Fruit fly (Drosophila melanogaster) whole organism, embryonic: ENCODE results near the gene CG15431.

Experiments used
- CG10979 ChIP-seq: fragments of 200-800 bp; sonication (Bioruptor generic); optimal IDR thresholded peaks from 2 replicates; lab custom pipeline; 2018; ENCODE audit warnings: missing biosample characterization, mild to moderate bottlenecking, missing genetic modification characterization, moderate library complexity
- CG11247 ChIP-seq: fragments of 200-800 bp; sonication (Bioruptor generic); IDR thresholded peaks from 2 replicates; pipeline ENCODE4 v1.3.6; 2022; ENCODE audit warnings: missing biosample characterization, missing genetic modification characterization
- CG11398 ChIP-seq: fragments of 200-800 bp; sonication (Bioruptor generic); optimal IDR thresholded peaks from 2 replicates; lab custom pipeline; 2016; ENCODE audit warnings: missing biosample characterization, missing genetic modification characterization
- CG11560 ChIP-seq: fragments of 200-800 bp; sonication (Bioruptor generic); IDR thresholded peaks from 3 replicates; pipeline ENCODE4 v1.3.6; 2022; ENCODE audit warnings: missing biosample characterization, missing genetic modification characterization
- CG12104 ChIP-seq: fragments of 200-800 bp; sonication (Bioruptor generic); optimal IDR thresholded peaks from 3 replicates; lab custom pipeline; 2016; ENCODE audit warnings: missing biosample characterization, missing genetic modification characterization
- CG14710 ChIP-seq: fragments of 200-800 bp; sonication (Bioruptor generic); optimal IDR thresholded peaks from 3 replicates; lab custom pipeline; 2019; ENCODE audit warnings: missing biosample characterization, mild to moderate bottlenecking, missing genetic modification characterization, moderate library complexity
- CG15514 ChIP-seq: fragments of 200-800 bp; sonication (Bioruptor generic); optimal IDR thresholded peaks from 3 replicates; lab custom pipeline; 2017; ENCODE audit warnings: missing biosample characterization, missing genetic modification characterization, mild to moderate bottlenecking, moderate library complexity, missing genetic modification reagents
- CG17328 ChIP-seq: fragments of 200-800 bp; sonication (Bioruptor generic); IDR thresholded peaks from 2 replicates; pipeline ENCODE4 v1.3.6; 2022; ENCODE audit warnings: missing biosample characterization, missing genetic modification characterization
- CG1792 ChIP-seq: fragments of 200-800 bp; sonication (Bioruptor generic); optimal IDR thresholded peaks from 2 replicates; lab custom pipeline; 2016; ENCODE audit warnings: missing biosample characterization, missing genetic modification characterization
- CG33213 ChIP-seq: fragments of 200-800 bp; sonication (Bioruptor generic); optimal IDR thresholded peaks from 3 replicates; lab custom pipeline; 2016; ENCODE audit warnings: missing biosample characterization, missing genetic modification characterization
- CG33557 ChIP-seq: fragments of 200-800 bp; sonication (Bioruptor generic); optimal IDR thresholded peaks from 2 replicates; lab custom pipeline; 2019; ENCODE audit warnings: missing biosample characterization, mild to moderate bottlenecking, missing genetic modification characterization, moderate library complexity
- CG6683 ChIP-seq: fragments of 200-800 bp; sonication (Bioruptor generic); optimal IDR thresholded peaks from 2 replicates; lab custom pipeline; 2017; ENCODE audit warnings: missing biosample characterization, mild to moderate bottlenecking, missing genetic modification characterization, missing genetic modification reagents
- CG6689 ChIP-seq: fragments of 200-800 bp; sonication (Bioruptor generic); IDR thresholded peaks from 2 replicates; pipeline ENCODE4 v1.3.6; 2022; ENCODE audit warnings: missing biosample characterization, missing genetic modification characterization
- CG6813 ChIP-seq: fragments of 200-800 bp; sonication (Bioruptor generic); optimal IDR thresholded peaks from 2 replicates; lab custom pipeline; 2017; ENCODE audit warnings: missing biosample characterization, missing genetic modification characterization, mild to moderate bottlenecking, moderate library complexity, missing genetic modification reagents
- CG6854 ChIP-seq: fragments of 200-800 bp; sonication (Bioruptor generic); optimal IDR thresholded peaks from 3 replicates; lab custom pipeline; 2017; ENCODE audit warnings: missing biosample characterization, mild to moderate bottlenecking, missing genetic modification characterization
- CG8281 ChIP-seq: fragments of 200-800 bp; sonication (Bioruptor generic); optimal IDR thresholded peaks from 2 replicates; lab custom pipeline; 2018; ENCODE audit warnings: missing biosample characterization, mild to moderate bottlenecking, missing genetic modification characterization, moderate library complexity
- CG8388 ChIP-seq: fragments of 200-800 bp; sonication (Bioruptor generic); optimal IDR thresholded peaks from 2 replicates; lab custom pipeline; 2019; ENCODE audit warnings: missing biosample characterization, mild to moderate bottlenecking, missing genetic modification characterization, moderate library complexity
- CG9215 ChIP-seq: fragments of 200-800 bp; sonication (Bioruptor generic); IDR thresholded peaks from 2 replicates; pipeline ENCODE4 v1.3.6; 2022; ENCODE audit warnings: missing biosample characterization, missing genetic modification characterization
- CG9932 ChIP-seq: fragments of 200-800 bp; sonication (Bioruptor generic); IDR thresholded peaks from 2 replicates; pipeline ENCODE4 v1.3.6; 2022; ENCODE audit warnings: missing biosample characterization, missing genetic modification characterization
- CTCF ChIP-seq: fragments of 200-800 bp; sonication (Bioruptor generic); optimal IDR thresholded peaks from 2 replicates; lab custom pipeline; 2017; ENCODE audit warnings: missing biosample characterization, mild to moderate bottlenecking, missing genetic modification characterization, moderate library complexity
- Chrac-16 ChIP-seq: fragments of 200-800 bp; sonication (Bioruptor generic); optimal IDR thresholded peaks from 3 replicates; lab custom pipeline; 2016; ENCODE audit warnings: missing biosample characterization, missing genetic modification characterization
- D ChIP-seq, 2 experiments: fragments of 200-800 bp in 1 of 2; fragments of >200 bp in 1 of 2; sonication (Bioruptor generic) in 1 of 2; optimal IDR thresholded peaks; 2 replicates in 1 of 2; 3 replicates in 1 of 2; lab custom pipeline; 2017; ENCODE audit warnings: mild to moderate bottlenecking in 1 of 2, missing biosample characterization in 1 of 2, missing genetic modification characterization in 1 of 2, missing genetic modification reagents in 1 of 2
- Drgx ChIP-seq: fragments of 200-800 bp; sonication (Bioruptor generic); IDR thresholded peaks from 2 replicates; pipeline ENCODE4 v1.3.6; 2022; ENCODE audit warnings: missing biosample characterization, missing genetic modification characterization
- Fer3 ChIP-seq: fragments of 200-800 bp; sonication (Bioruptor generic); optimal IDR thresholded peaks from 2 replicates; lab custom pipeline; 2018; ENCODE audit warnings: missing biosample characterization, mild to moderate bottlenecking, missing genetic modification characterization, moderate library complexity
- Kr ChIP-seq: fragments of 200-800 bp; sonication (Bioruptor generic); optimal IDR thresholded peaks from 2 replicates; lab custom pipeline; 2017; ENCODE audit warnings: missing biosample characterization, mild to moderate bottlenecking, missing genetic modification characterization
- MTF-1 ChIP-seq: fragments of 200-800 bp; sonication (Bioruptor generic); optimal IDR thresholded peaks from 2 replicates; lab custom pipeline; 2018; ENCODE audit warnings: missing biosample characterization, mild to moderate bottlenecking, missing genetic modification characterization, borderline replicate concordance
- Nf-YB ChIP-seq: fragments of 200-800 bp; sonication (Bioruptor generic); optimal IDR thresholded peaks from 3 replicates; lab custom pipeline; 2019; ENCODE audit warnings: missing biosample characterization, mild to moderate bottlenecking, missing genetic modification characterization, moderate library complexity
- Sry-δ ChIP-seq: fragments of 200-800 bp; sonication (Bioruptor generic); optimal IDR thresholded peaks from 2 replicates; lab custom pipeline; 2016; ENCODE audit warnings: missing biosample characterization, missing genetic modification characterization
- YL-1 ChIP-seq: fragments of 200-800 bp; sonication (Bioruptor generic); optimal IDR thresholded peaks from 3 replicates; lab custom pipeline; 2017; ENCODE audit warnings: missing biosample characterization, mild to moderate bottlenecking, missing genetic modification characterization
- cas ChIP-seq: fragments of 200-800 bp; sonication (Bioruptor generic); IDR thresholded peaks from 2 replicates; pipeline ENCODE4 v1.3.6; 2022; ENCODE audit warnings: missing biosample characterization, missing genetic modification characterization
- chm ChIP-seq: fragments of 200-800 bp; sonication (Bioruptor generic); IDR thresholded peaks from 2 replicates; pipeline ENCODE4 v1.3.6; 2022; ENCODE audit warnings: missing biosample characterization, missing genetic modification characterization
- dati ChIP-seq: fragments of 200-800 bp; sonication (Bioruptor generic); IDR thresholded peaks from 2 replicates; pipeline ENCODE4 v1.3.6; 2022; ENCODE audit warnings: missing biosample characterization, missing genetic modification characterization
- kah ChIP-seq: fragments of 200-800 bp; sonication (Bioruptor generic); optimal IDR thresholded peaks from 2 replicates; lab custom pipeline; 2018; ENCODE audit warnings: missing biosample characterization, mild to moderate bottlenecking, missing genetic modification characterization
- p53 ChIP-seq: fragments of 200-800 bp; sonication (Bioruptor generic); optimal IDR thresholded peaks from 2 replicates; lab custom pipeline; 2016; ENCODE audit warnings: missing biosample characterization, missing genetic modification characterization
- pan ChIP-seq, 4 experiments: fragments of >200 bp in 3 of 4; fragments of 200-800 bp in 1 of 4; sonication (Bioruptor generic) in 1 of 4; optimal IDR thresholded peaks in 3 of 4; IDR thresholded peaks in 1 of 4; 2 replicates each; pipeline versions ENCODE4 v1.3.6 to Lab custom; 2017 to 2022; ENCODE audit warnings: missing biosample characterization in 2 of 4, missing genetic modification characterization in 2 of 4, mixed read lengths in 1 of 4
- pros ChIP-seq: fragments of 200-800 bp; sonication (Bioruptor generic); optimal IDR thresholded peaks from 3 replicates; lab custom pipeline; 2019; ENCODE audit warnings: missing biosample characterization, mild to moderate bottlenecking, missing genetic modification characterization, moderate library complexity
- ranshi ChIP-seq: fragments of 200-800 bp; sonication (Bioruptor generic); IDR thresholded peaks from 2 replicates; pipeline ENCODE4 v1.3.6; 2022; ENCODE audit warnings: missing biosample characterization, missing genetic modification characterization
- sens ChIP-seq: fragments of 200-800 bp; sonication (Bioruptor generic); peaks from one replicate; lab custom pipeline; 2016; ENCODE audit warnings: missing biosample characterization, missing genetic modification characterization
- sr ChIP-seq: fragments of 200-800 bp; sonication (Bioruptor generic); IDR thresholded peaks from 3 replicates; pipeline ENCODE4 v1.3.6; 2022; ENCODE audit warnings: missing biosample characterization, missing genetic modification characterization
- trem ChIP-seq: fragments of 200-800 bp; optimal IDR thresholded peaks from 3 replicates; lab custom pipeline; 2019; ENCODE audit warnings: missing biosample characterization, mild to moderate bottlenecking, missing genetic modification characterization, moderate library complexity
- vnd ChIP-seq: fragments of 200-800 bp; sonication (Bioruptor generic); IDR thresholded peaks from 3 replicates; pipeline ENCODE4 v1.3.6; 2022; ENCODE audit warnings: missing biosample characterization, missing genetic modification characterization; ENCODE audit not compliant: partially characterized antibody
- wek ChIP-seq: fragments of 200-800 bp; sonication (Bioruptor generic); optimal IDR thresholded peaks from 3 replicates; lab custom pipeline; 2018; ENCODE audit warnings: missing biosample characterization, mild to moderate bottlenecking, missing genetic modification characterization, moderate library complexity
- zfh2 ChIP-seq: fragments of 200-800 bp; sonication (Bioruptor generic); optimal IDR thresholded peaks from 2 replicates; lab custom pipeline; 2016; ENCODE audit warnings: missing biosample characterization, missing genetic modification characterization

Gene CG15431

DNA sequence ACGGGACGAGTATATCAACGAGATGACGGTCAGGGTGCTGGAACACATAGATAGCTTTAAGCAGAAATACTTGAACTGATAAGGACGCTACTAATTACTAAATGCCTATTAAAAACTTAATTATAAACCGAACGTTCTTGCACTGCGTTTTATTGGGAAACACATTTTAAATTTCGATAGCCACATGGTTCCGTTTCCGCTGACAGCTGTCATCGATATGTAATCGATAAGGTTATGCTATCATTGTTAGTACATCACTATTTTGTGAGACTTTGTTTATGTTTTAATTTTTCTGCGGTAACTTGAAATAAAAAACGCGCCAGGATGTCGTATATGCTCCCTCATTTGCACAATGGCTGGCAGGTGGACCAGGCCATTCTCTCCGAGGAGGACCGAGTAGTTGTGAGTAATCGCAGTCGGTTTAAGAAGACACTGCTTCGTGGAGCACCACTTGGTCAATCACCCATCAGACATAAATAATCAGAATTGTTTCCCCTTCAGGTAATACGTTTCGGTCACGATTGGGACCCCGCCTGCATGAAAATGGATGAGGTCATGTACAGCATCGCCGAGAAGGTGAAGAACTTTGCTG, 38.0 kb downstream of the CG15431 start, which contains the start of gene Dim1 (continued):
- no peak for TF ChIP-seq pan (optimal IDR thresholded peaks at IDR 0.05; lab: Kevin White, UChicago)
- no peak for TF ChIP-seq pan (GFP tag; optimal IDR thresholded peaks at IDR 0.05 in 1 of 2, IDR thresholded peaks at IDR 0.05 in 1 of 2)
- peak; percentile 47 for TF ChIP-seq wek
- TF ChIP-seq CG11247 (GFP tag; lab: Robert Waterston, UW) = no peak
- TF ChIP-seq CG15514 (GFP tag; lab: Kevin White, UChicago) = peak; percentile 54
- TF ChIP-seq D (optimal IDR thresholded peaks at IDR 0.05; lab: Kevin White, UChicago) = no peak
- no peak for TF ChIP-seq D (GFP tag; optimal IDR thresholded peaks at IDR 0.05; lab: Kevin White, UChicago)
- no peak for TF ChIP-seq CG8281 (tag; lab: Kevin White, UChicago)
- TF ChIP-seq ranshi (GFP tag; lab: Robert Waterston, UW) = no peak
- no peak for TF ChIP-seq CG6683 (GFP tag; lab: Kevin White, UChicago)
- peak; percentile 49 for TF ChIP-seq CG33213
- peak; percentile 92 for TF ChIP-seq Sry-δ (GFP tag; lab: Kevin White, UChicago)
- TF ChIP-seq zfh2 (GFP tag; lab: Kevin White, UChicago) = no peak
- TF ChIP-seq CG14710 (tag; lab: Kevin White, UChicago) = peak; percentile 22
- TF ChIP-seq CG11398 (GFP tag; lab: Kevin White, UChicago) = no peak
- TF ChIP-seq CG11560 = no peak
- no peak for TF ChIP-seq CG6689 (GFP tag; lab: Robert Waterston, UW)
- no peak for TF ChIP-seq Drgx (GFP tag; lab: Robert Waterston, UW)
- no peak for TF ChIP-seq Kr (GFP tag; lab: Kevin White, UChicago)
- TF ChIP-seq chm (GFP tag; lab: Robert Waterston, UW) = no peak
- TF ChIP-seq vnd (GFP tag; lab: Robert Waterston, UW) = peak; percentile 68
- peak; percentile 17 for TF ChIP-seq p53 (GFP tag; lab: Kevin White, UChicago)
- TF ChIP-seq CG6813 (GFP tag; lab: Kevin White, UChicago) = no peak
- TF ChIP-seq Chrac-16 (GFP tag; lab: Kevin White, UChicago) = no peak
- TF ChIP-seq sr (GFP tag; lab: Robert Waterston, UW) = no peak
- TF ChIP-seq CG12104 (GFP tag; lab: Kevin White, UChicago) = peak; percentile 19
- 0 out of 2 replicates have a peak, but pooled peaks have one; percentile 31 for TF ChIP-seq CG17328 (GFP tag; lab: Robert Waterston, UW)
- peak; percentile 38 for TF ChIP-seq CG8388
- TF ChIP-seq YL-1 (GFP tag; lab: Kevin White, UChicago) = peak; percentile 73
- peak; percentile 34 for TF ChIP-seq CG10979 (tag; lab: Kevin White, UChicago)
- no peak for TF ChIP-seq dati (GFP tag; lab: Robert Waterston, UW)
- TF ChIP-seq CTCF (GFP tag; lab: Kevin White, UChicago) = peak; percentile 14
- TF ChIP-seq CG6854 (GFP tag; lab: Kevin White, UChicago) = no peak
- no peak for TF ChIP-seq MTF-1
- no peak for TF ChIP-seq CG9215
- TF ChIP-seq Nf-YB = peak; percentile 10
- no peak for TF ChIP-seq kah (GFP tag; lab: Kevin White, UChicago)
- TF ChIP-seq sens = peak; percentile 66
- TF ChIP-seq CG1792 = peak; percentile 14
- no peak for TF ChIP-seq Fer3 (tag; lab: Kevin White, UChicago)
- TF ChIP-seq CG9932 (GFP tag; lab: Robert Waterston, UW) = no peak
- TF ChIP-seq trem = peak; percentile 28
- no peak for TF ChIP-seq pros (GFP tag; lab: Kevin White, UChicago)
- TF ChIP-seq cas (GFP tag; lab: Robert Waterston, UW) = no peak
- TF ChIP-seq CG33557 (GFP tag; lab: Kevin White, UChicago) = no peak
- TF ChIP-seq, all 482 proteins: peak for 98
